Fruit fly (Drosophila melanogaster) whole organism, prepupa: ENCODE data around the gene CG13707.
A peak's percentile ranks its signal among the peaks of the same experiment; 100 is the strongest.

Experiments
- Blimp-1 ChIP-seq: fragments of 200-800 bp; sonication (Bioruptor generic); optimal IDR thresholded peaks from 3 replicates; lab custom pipeline; 2017; ENCODE audit warnings: missing biosample characterization, missing genetic modification characterization, mild to moderate bottlenecking, moderate library complexity, missing genetic modification reagents
- CG10631 ChIP-seq: fragments of 200-800 bp; sonication (Bioruptor generic); optimal IDR thresholded peaks from 2 replicates; lab custom pipeline; 2016; ENCODE audit warnings: missing biosample characterization, missing genetic modification characterization
- CG10669 ChIP-seq: fragments of 200-800 bp; sonication (Bioruptor generic); optimal IDR thresholded peaks from 3 replicates; lab custom pipeline; 2018; ENCODE audit warnings: missing biosample characterization, mild to moderate bottlenecking, missing genetic modification characterization, moderate library complexity
- CG11294 ChIP-seq: fragments of 200-800 bp; sonication (Bioruptor generic); IDR thresholded peaks from 2 replicates; pipeline ENCODE4 v1.3.6; 2022; ENCODE audit warnings: missing biosample characterization, missing genetic modification characterization
- CG11902 ChIP-seq: fragments of 200-800 bp; sonication (Bioruptor generic); optimal IDR thresholded peaks from 3 replicates; lab custom pipeline; 2016; ENCODE audit warnings: missing biosample characterization, missing genetic modification characterization
- CG1621 ChIP-seq: fragments of 200-800 bp; sonication (Bioruptor generic); optimal IDR thresholded peaks from 3 replicates; lab custom pipeline; 2018; ENCODE audit warnings: missing biosample characterization, mild to moderate bottlenecking, missing genetic modification characterization
- CG16779 ChIP-seq: fragments of 200-800 bp; sonication (Bioruptor generic); optimal IDR thresholded peaks from 3 replicates; lab custom pipeline; 2017; ENCODE audit warnings: missing biosample characterization, mild to moderate bottlenecking, missing genetic modification characterization
- CG3032 ChIP-seq: fragments of 200-800 bp; optimal IDR thresholded peaks from 2 replicates; lab custom pipeline; 2019; ENCODE audit warnings: missing biosample characterization, mild to moderate bottlenecking, missing genetic modification characterization, moderate library complexity
- CG31627 ChIP-seq: fragments of 200-800 bp; sonication (Bioruptor generic); optimal IDR thresholded peaks from 3 replicates; lab custom pipeline; 2016; ENCODE audit warnings: missing biosample characterization, missing genetic modification characterization
- CG32006 ChIP-seq: fragments of 200-800 bp; sonication (Bioruptor generic); optimal IDR thresholded peaks from 3 replicates; lab custom pipeline; 2017; ENCODE audit warnings: missing biosample characterization, mild to moderate bottlenecking, missing genetic modification characterization
- CG34406 ChIP-seq: fragments of 200-800 bp; sonication (Bioruptor generic); optimal IDR thresholded peaks from 3 replicates; lab custom pipeline; 2016; ENCODE audit warnings: missing biosample characterization, missing genetic modification characterization
- CG3919 ChIP-seq: fragments of 200-800 bp; sonication (Bioruptor generic); optimal IDR thresholded peaks from 3 replicates; lab custom pipeline; 2016; ENCODE audit warnings: missing biosample characterization, missing genetic modification characterization
- CG4318 ChIP-seq: fragments of 200-800 bp; sonication (Bioruptor generic); optimal IDR thresholded peaks from 3 replicates; lab custom pipeline; 2017; ENCODE audit warnings: missing biosample characterization, mild to moderate bottlenecking, missing genetic modification characterization
- CG6163 ChIP-seq: fragments of 200-800 bp; sonication (Bioruptor generic); IDR thresholded peaks from 3 replicates; pipeline ENCODE4 v1.3.6; 2022; ENCODE audit warnings: missing biosample characterization, missing genetic modification characterization
- CG6276 ChIP-seq: fragments of 200-800 bp; sonication (Bioruptor generic); optimal IDR thresholded peaks from 2 replicates; lab custom pipeline; 2017; ENCODE audit warnings: missing biosample characterization, mild to moderate bottlenecking, missing genetic modification characterization
- CG6808 ChIP-seq: fragments of 200-800 bp; sonication (Bioruptor generic); optimal IDR thresholded peaks from 3 replicates; lab custom pipeline; 2017; ENCODE audit warnings: missing biosample characterization, missing genetic modification characterization, mild to moderate bottlenecking, moderate library complexity, missing genetic modification reagents
- CG6854 ChIP-seq: fragments of 200-800 bp; sonication (Bioruptor generic); optimal IDR thresholded peaks from 2 replicates; lab custom pipeline; 2017; ENCODE audit warnings: missing biosample characterization, mild to moderate bottlenecking, missing genetic modification characterization
- CG7368 ChIP-seq: fragments of 200-800 bp; sonication (Bioruptor generic); optimal IDR thresholded peaks from 3 replicates; lab custom pipeline; 2016; ENCODE audit warnings: missing biosample characterization, missing genetic modification characterization
- CG8119 ChIP-seq: fragments of 200-800 bp; sonication (Bioruptor generic); IDR thresholded peaks from 3 replicates; pipeline ENCODE4 v1.3.6; 2022; ENCODE audit warnings: missing biosample characterization, missing genetic modification characterization
- CG8319 ChIP-seq: fragments of 200-800 bp; sonication (Bioruptor generic); optimal IDR thresholded peaks from 3 replicates; lab custom pipeline; 2016; ENCODE audit warnings: missing biosample characterization, missing genetic modification characterization
- CG8632 ChIP-seq: fragments of 200-800 bp; sonication (Bioruptor generic); optimal IDR thresholded peaks from 3 replicates; lab custom pipeline; 2016; ENCODE audit warnings: missing biosample characterization, missing genetic modification characterization
- CG9139 ChIP-seq: fragments of 200-800 bp; sonication (Bioruptor generic); optimal IDR thresholded peaks from 3 replicates; lab custom pipeline; 2017; ENCODE audit warnings: missing biosample characterization, mild to moderate bottlenecking, missing genetic modification characterization
- Eip78C ChIP-seq: fragments of 200-800 bp; sonication (Bioruptor generic); peaks from one replicate; lab custom pipeline; 2016; ENCODE audit warnings: missing biosample characterization, missing genetic modification characterization
- Ets21C ChIP-seq: fragments of 200-800 bp; sonication (Bioruptor generic); optimal IDR thresholded peaks from 3 replicates; lab custom pipeline; 2016; ENCODE audit warnings: missing biosample characterization, missing genetic modification characterization
- Ets96B ChIP-seq: fragments of 200-800 bp; optimal IDR thresholded peaks from 2 replicates; lab custom pipeline; 2019; ENCODE audit warnings: missing biosample characterization, mild to moderate bottlenecking, missing genetic modification characterization, moderate library complexity
- Hr38 ChIP-seq: sonication (Bioruptor generic); optimal IDR thresholded peaks from 2 replicates; lab custom pipeline; 2016; ENCODE audit warnings: missing biosample characterization, missing genetic modification characterization
- Hr39 ChIP-seq: fragments of 200-800 bp; sonication (Bioruptor generic); optimal IDR thresholded peaks from 2 replicates; lab custom pipeline; 2016; ENCODE audit warnings: missing biosample characterization, missing genetic modification characterization
- Hr4 ChIP-seq: fragments of 200-800 bp; sonication (Bioruptor generic); optimal IDR thresholded peaks from 3 replicates; lab custom pipeline; 2016; ENCODE audit warnings: missing biosample characterization, missing genetic modification characterization
- Lpt ChIP-seq: fragments of 200-800 bp; sonication (Bioruptor generic); optimal IDR thresholded peaks from 3 replicates; lab custom pipeline; 2016; ENCODE audit warnings: missing biosample characterization, missing genetic modification characterization
- Met ChIP-seq: fragments of 200-800 bp; sonication (Bioruptor generic); optimal IDR thresholded peaks from 3 replicates; lab custom pipeline; 2016; ENCODE audit warnings: missing biosample characterization, missing genetic modification characterization
- OdsH ChIP-seq: fragments of 200-800 bp; sonication (Bioruptor generic); optimal IDR thresholded peaks from 3 replicates; lab custom pipeline; 2016; ENCODE audit warnings: missing biosample characterization, missing genetic modification characterization
- Smox ChIP-seq: fragments of 200-800 bp; sonication (Bioruptor generic); optimal IDR thresholded peaks from 3 replicates; lab custom pipeline; 2016; ENCODE audit warnings: missing biosample characterization, missing genetic modification characterization
- Sox102F ChIP-seq: fragments of 200-800 bp; sonication (Bioruptor generic); optimal IDR thresholded peaks from 2 replicates; lab custom pipeline; 2016; ENCODE audit warnings: missing biosample characterization, mild to moderate bottlenecking, missing genetic modification characterization
- Sox14 ChIP-seq: fragments of 200-800 bp; sonication (Bioruptor generic); optimal IDR thresholded peaks from 3 replicates; lab custom pipeline; 2016; ENCODE audit warnings: missing biosample characterization, missing genetic modification characterization
- Sox15 ChIP-seq: fragments of 200-800 bp; sonication (Bioruptor generic); optimal IDR thresholded peaks from 3 replicates; lab custom pipeline; 2016; ENCODE audit warnings: missing biosample characterization, missing genetic modification characterization
- achi ChIP-seq: fragments of 200-800 bp; sonication (Bioruptor generic); optimal IDR thresholded peaks from 3 replicates; lab custom pipeline; 2016; ENCODE audit warnings: missing biosample characterization, missing genetic modification characterization
- acj6 ChIP-seq: fragments of 200-800 bp; sonication (Bioruptor generic); optimal IDR thresholded peaks from 3 replicates; lab custom pipeline; 2016; ENCODE audit warnings: missing biosample characterization, missing genetic modification characterization
- cyc ChIP-seq: fragments of 200-800 bp; sonication (Bioruptor generic); optimal IDR thresholded peaks from 3 replicates; lab custom pipeline; 2016; ENCODE audit warnings: missing biosample characterization, missing genetic modification characterization
- dsx ChIP-seq: fragments of 200-800 bp; optimal IDR thresholded peaks from 3 replicates; lab custom pipeline; 2019; ENCODE audit warnings: missing biosample characterization, mild to moderate bottlenecking, missing genetic modification characterization, moderate library complexity; ENCODE audit not compliant: poor library complexity, severe bottlenecking
- eg ChIP-seq: fragments of 200-800 bp; sonication (Bioruptor generic); IDR thresholded peaks from 3 replicates; pipeline ENCODE4 v1.3.6; 2022; ENCODE audit warnings: missing biosample characterization, missing genetic modification characterization
- esn ChIP-seq: fragments of 200-800 bp; sonication (Bioruptor generic); optimal IDR thresholded peaks from 2 replicates; lab custom pipeline; 2016; ENCODE audit warnings: missing biosample characterization, mild to moderate bottlenecking, missing genetic modification characterization, moderate library complexity
- fd59A ChIP-seq: fragments of 200-800 bp; sonication (Bioruptor generic); optimal IDR thresholded peaks from 2 replicates; lab custom pipeline; 2017; ENCODE audit warnings: missing biosample characterization, mild to moderate bottlenecking, missing genetic modification characterization, missing genetic modification reagents
- fd85E ChIP-seq: fragments of 200-800 bp; sonication (Bioruptor generic); optimal IDR thresholded peaks from 3 replicates; lab custom pipeline; 2016; ENCODE audit warnings: missing biosample characterization, missing genetic modification characterization
- fkh ChIP-seq: fragments of 200-800 bp; sonication (Bioruptor generic); optimal IDR thresholded peaks from 3 replicates; lab custom pipeline; 2017; ENCODE audit warnings: missing biosample characterization, mild to moderate bottlenecking, missing genetic modification characterization, moderate library complexity
- lz ChIP-seq: fragments of 200-800 bp; sonication (Bioruptor generic); optimal IDR thresholded peaks from 3 replicates; lab custom pipeline; 2016; ENCODE audit warnings: missing biosample characterization, missing genetic modification characterization
- net ChIP-seq: fragments of 200-800 bp; sonication (Bioruptor generic); optimal IDR thresholded peaks from 3 replicates; lab custom pipeline; 2016; ENCODE audit warnings: missing biosample characterization, missing genetic modification characterization
- pdm3 ChIP-seq: fragments of 200-800 bp; sonication (Bioruptor generic); optimal IDR thresholded peaks from 3 replicates; lab custom pipeline; 2016; ENCODE audit warnings: missing biosample characterization, missing genetic modification characterization
- spab ChIP-seq: fragments of 200-800 bp; sonication (Bioruptor generic); optimal IDR thresholded peaks from 2 replicates; lab custom pipeline; 2017; ENCODE audit warnings: missing biosample characterization, mild to moderate bottlenecking, missing genetic modification characterization, missing genetic modification reagents
- ss ChIP-seq, 2 experiments: fragments of 200-800 bp; sonication (Bioruptor generic); optimal IDR thresholded peaks; 2 replicates in 1 of 2; 3 replicates in 1 of 2; lab custom pipeline; 2017 to 2018; ENCODE audit warnings: mild to moderate bottlenecking in 2 of 2, missing biosample characterization in 2 of 2, missing genetic modification characterization in 2 of 2, moderate library complexity in 1 of 2
- topi ChIP-seq: fragments of 200-800 bp; sonication (Bioruptor generic); optimal IDR thresholded peaks from 3 replicates; lab custom pipeline; 2016; ENCODE audit warnings: missing biosample characterization, missing genetic modification characterization
- vri ChIP-seq: fragments of 200-800 bp; sonication (Bioruptor generic); optimal IDR thresholded peaks from 3 replicates; lab custom pipeline; 2016; ENCODE audit warnings: missing biosample characterization, mild to moderate bottlenecking, missing genetic modification characterization

The CG13707 gene

dm6 chr3L:4824356-4825138 lies 15.4 kb downstream of the CG13707 start:
- TF ChIP-seq CG7368 (GFP tag; lab: Kevin White, UChicago): peak; percentile 92
- TF ChIP-seq CG6854 (GFP tag; lab: Kevin White, UChicago): peak; percentile 81
- no peak for TF ChIP-seq Ets96B (tag; lab: Kevin White, UChicago)
- TF ChIP-seq CG11294: peak; percentile 96
- peak; percentile 71 for TF ChIP-seq CG1621
- TF ChIP-seq CG31627 (GFP tag; lab: Kevin White, UChicago): peak; percentile 93
- no peak for TF ChIP-seq cyc (GFP tag; lab: Kevin White, UChicago)
- TF ChIP-seq CG11902: peak; percentile 87
- TF ChIP-seq Hr39 (GFP tag; lab: Kevin White, UChicago): peak; percentile 91
- peak; percentile 89 for TF ChIP-seq CG4318 (GFP tag; lab: Kevin White, UChicago)
- no peak for TF ChIP-seq CG3919 (GFP tag; lab: Kevin White, UChicago)
- peak; percentile 94 for TF ChIP-seq Sox14 (GFP tag; lab: Kevin White, UChicago)
- TF ChIP-seq CG34406 (GFP tag; lab: Kevin White, UChicago): peak; percentile 95
- TF ChIP-seq Blimp-1 (GFP tag; lab: Kevin White, UChicago): peak; percentile 73
- no peak for TF ChIP-seq fkh (GFP tag; lab: Kevin White, UChicago)
- peak; percentile 94 for TF ChIP-seq Sox102F (GFP tag; lab: Kevin White, UChicago)
- TF ChIP-seq vri: no peak
- TF ChIP-seq achi (GFP tag; lab: Kevin White, UChicago): peak; percentile 95
- peak; percentile 94 for TF ChIP-seq topi (GFP tag; lab: Kevin White, UChicago)
- TF ChIP-seq CG3032 (tag; lab: Kevin White, UChicago): peak; percentile 90
- TF ChIP-seq CG10631 (GFP tag; lab: Kevin White, UChicago): peak; percentile 94
- TF ChIP-seq Met: peak; percentile 94
- TF ChIP-seq Hr4 (GFP tag; lab: Kevin White, UChicago): peak; percentile 97
- peak; percentile 88 for TF ChIP-seq CG6808 (GFP tag; lab: Kevin White, UChicago)
- TF ChIP-seq CG9139 (GFP tag; lab: Kevin White, UChicago): peak; percentile 83
- peak; percentile 98 for TF ChIP-seq CG8119 (GFP tag; lab: Robert Waterston, UW)
- no peak for TF ChIP-seq dsx (GFP tag; lab: Kevin White, UChicago)
- peak; percentile 92 for TF ChIP-seq lz
- TF ChIP-seq CG6163 (GFP tag; lab: Robert Waterston, UW): peak; percentile 98
- TF ChIP-seq fd59A (GFP tag; lab: Kevin White, UChicago): peak; percentile 87
- peak; percentile 96 for TF ChIP-seq pdm3
- TF ChIP-seq spab (GFP tag; lab: Kevin White, UChicago): peak; percentile 89
- TF ChIP-seq CG8319: peak; percentile 89
- TF ChIP-seq CG6276 (GFP tag; lab: Kevin White, UChicago): no peak
- TF ChIP-seq CG32006 (GFP tag; lab: Kevin White, UChicago): peak; percentile 97
- peak; percentile 86 for TF ChIP-seq Ets21C (GFP tag; lab: Kevin White, UChicago)
- peak; percentile 92 for TF ChIP-seq CG10669 (GFP tag; lab: Kevin White, UChicago)
- peak; percentile 96 for TF ChIP-seq net (GFP tag; lab: Kevin White, UChicago)
- TF ChIP-seq fd85E (GFP tag; lab: Kevin White, UChicago): peak; percentile 80
- no peak for TF ChIP-seq Hr38 (GFP tag; lab: Kevin White, UChicago)
- TF ChIP-seq acj6: peak; percentile 95
- peak; percentile 98 for TF ChIP-seq eg (GFP tag; lab: Robert Waterston, UW)
- TF ChIP-seq Sox15 (GFP tag; lab: Kevin White, UChicago): peak; percentile 89
- TF ChIP-seq esn (GFP tag; lab: Kevin White, UChicago): peak; percentile 97
- peak; percentile 93 for TF ChIP-seq Smox
- TF ChIP-seq OdsH (GFP tag; lab: Kevin White, UChicago): peak; percentile 96
- TF ChIP-seq ss (GFP tag; optimal IDR thresholded peaks at IDR 0.05; lab: Kevin White, UChicago): no peak
- peak; percentile 90 for TF ChIP-seq CG16779 (tag; lab: Kevin White, UChicago)
- TF ChIP-seq Eip78C (GFP tag; lab: Kevin White, UChicago): peak; percentile 99
- TF ChIP-seq Lpt (GFP tag; lab: Kevin White, UChicago): peak; percentile 93
- TF ChIP-seq CG8632 (GFP tag; lab: Kevin White, UChicago): peak; percentile 94
